Worm (Caenorhabditis elegans) whole organism, L1 larva: Measurements from ENCODE around the gene K08E5.5.

ENCODE experiments used
- C34B4.2 ChIP-seq: sonication (generic microtip); optimal IDR thresholded peaks from 2 replicates; lab custom pipeline; 2017; ENCODE audit warnings: mild to moderate bottlenecking, missing genetic modification characterization, missing compliant biosample characterization
- F16B12.6 ChIP-seq: fragments of 150-350 bp; optimal IDR thresholded peaks from 2 replicates; lab custom pipeline; 2014; ENCODE audit warnings: missing biosample characterization, missing genetic modification characterization
- alr-1 ChIP-seq: fragments of 200-800 bp; sonication (Bioruptor generic); optimal IDR thresholded peaks from 2 replicates; lab custom pipeline; 2018; ENCODE audit warnings: borderline replicate concordance, mild to moderate bottlenecking, missing genetic modification characterization, missing compliant biosample characterization
- ama-1 ChIP-seq: fragments of 150-350 bp; optimal IDR thresholded peaks from 2 replicates; lab custom pipeline; 2014
- blmp-1 ChIP-seq: fragments of 150-350 bp; optimal IDR thresholded peaks from 2 replicates; lab custom pipeline; 2014; ENCODE audit warnings: missing biosample characterization, missing genetic modification characterization
- ceh-63 ChIP-seq: fragments of 200-800 bp; sonication (Bioruptor generic); optimal IDR thresholded peaks from 2 replicates; lab custom pipeline; 2018; ENCODE audit warnings: mild to moderate bottlenecking, missing genetic modification characterization, missing compliant biosample characterization
- ceh-8 ChIP-seq: fragments of 200-800 bp; sonication (Bioruptor generic); optimal IDR thresholded peaks from 2 replicates; lab custom pipeline; 2018; ENCODE audit warnings: mild to moderate bottlenecking, missing genetic modification characterization, moderate library complexity, missing compliant biosample characterization
- ceh-82 ChIP-seq, 3 experiments: fragments of 150-350 bp in 1 of 3; sonication (generic microtip) in 2 of 3; optimal IDR thresholded peaks; 2 replicates each; lab custom pipeline; 2014 to 2017; ENCODE audit warnings: missing biosample characterization in 3 of 3, missing genetic modification characterization in 3 of 3
- ces-1 ChIP-seq: fragments of 150-350 bp; optimal IDR thresholded peaks from 2 replicates; lab custom pipeline; 2014; ENCODE audit warnings: missing biosample characterization, missing genetic modification reagents, missing genetic modification characterization
- dpl-1 ChIP-seq, 3 experiments: fragments of 150-350 bp in 2 of 3; sonication (generic microtip) in 1 of 3; optimal IDR thresholded peaks; 2 replicates each; lab custom pipeline; 2014 to 2017; ENCODE audit warnings: missing biosample characterization in 3 of 3, missing genetic modification characterization in 3 of 3, missing genetic modification reagents in 3 of 3
- dsc-1 ChIP-seq: sonication (generic microtip); optimal IDR thresholded peaks from 2 replicates; lab custom pipeline; 2016; ENCODE audit warnings: mild to moderate bottlenecking, missing genetic modification characterization, missing compliant biosample characterization
- efl-1 ChIP-seq, 4 experiments: fragments of 150-350 bp; optimal IDR thresholded peaks in 3 of 4; peaks in 1 of 4; 1 replicate in 1 of 4; 2 replicates in 3 of 4; lab custom pipeline; 2014; ENCODE audit warnings: missing biosample characterization in 2 of 4, missing genetic modification characterization in 2 of 4, missing genetic modification reagents in 2 of 4
- egl-27 ChIP-seq, 2 experiments: fragments of 150-350 bp in 1 of 2; sonication (generic microtip); optimal IDR thresholded peaks; 3 replicates each; lab custom pipeline; 2017 to 2018; ENCODE audit warnings: missing biosample characterization in 2 of 2, missing genetic modification characterization in 2 of 2, missing genetic modification reagents in 2 of 2
- fkh-10 ChIP-seq: sonication (generic microtip); optimal IDR thresholded peaks from 2 replicates; lab custom pipeline; 2017; ENCODE audit warnings: missing biosample characterization, missing genetic modification reagents, missing genetic modification characterization
- fkh-8 ChIP-seq: sonication (generic microtip); optimal IDR thresholded peaks from 2 replicates; lab custom pipeline; 2016; ENCODE audit warnings: mild to moderate bottlenecking, missing genetic modification characterization, missing compliant biosample characterization
- grh-1 ChIP-seq: fragments of 200-800 bp; sonication (Bioruptor generic); IDR thresholded peaks from 2 replicates; pipeline ENCODE4 v1.3.6; 2022; ENCODE audit warnings: missing genetic modification reagents, missing genetic modification characterization, missing compliant biosample characterization
- irx-1 ChIP-seq: sonication (generic microtip); optimal IDR thresholded peaks from 2 replicates; lab custom pipeline; 2016; ENCODE audit warnings: missing genetic modification characterization, missing compliant biosample characterization
- lin-13 ChIP-seq: fragments of 150-350 bp; optimal IDR thresholded peaks from 2 replicates; lab custom pipeline; 2014; ENCODE audit warnings: missing biosample characterization, missing genetic modification reagents, missing genetic modification characterization
- lin-14 ChIP-seq: fragments of 200-800 bp; sonication (Bioruptor generic); optimal IDR thresholded peaks from 2 replicates; lab custom pipeline; 2018; ENCODE audit warnings: mild to moderate bottlenecking, missing genetic modification characterization, moderate library complexity, missing compliant biosample characterization
- lir-3 ChIP-seq: sonication (generic microtip); optimal IDR thresholded peaks from 2 replicates; lab custom pipeline; 2016; ENCODE audit warnings: mild to moderate bottlenecking, missing genetic modification characterization, moderate library complexity, missing compliant biosample characterization; ENCODE audit not compliant: poor library complexity
- mef-2 ChIP-seq: fragments of 150-350 bp; optimal IDR thresholded peaks from 2 replicates; lab custom pipeline; 2014; ENCODE audit warnings: missing biosample characterization, missing genetic modification characterization
- nhr-19 ChIP-seq: fragments of 200-800 bp; sonication (Bioruptor generic); conservative IDR thresholded peaks from 2 replicates; pipeline ENCODE4 v1.3.6; 2022; ENCODE audit warnings: missing genetic modification characterization, missing compliant biosample characterization
- nhr-90 ChIP-seq: sonication (generic microtip); optimal IDR thresholded peaks from 2 replicates; lab custom pipeline; 2016; ENCODE audit warnings: mild to moderate bottlenecking, missing genetic modification characterization, missing compliant biosample characterization; ENCODE audit not compliant: poor library complexity
- pqm-1 ChIP-seq: sonication (generic microtip); optimal IDR thresholded peaks from 3 replicates; lab custom pipeline; 2017; ENCODE audit warnings: missing biosample characterization, missing genetic modification characterization
- rnt-1 ChIP-seq: sonication (generic microtip); optimal IDR thresholded peaks from 2 replicates; lab custom pipeline; 2016; ENCODE audit warnings: mild to moderate bottlenecking, missing genetic modification characterization, moderate library complexity, missing compliant biosample characterization
- sup-37 ChIP-seq: fragments of 200-800 bp; sonication (Bioruptor generic); optimal IDR thresholded peaks from 2 replicates; lab custom pipeline; 2018; ENCODE audit warnings: mild to moderate bottlenecking, missing genetic modification characterization, missing compliant biosample characterization
- swsn-7 ChIP-seq: sonication (generic microtip); optimal IDR thresholded peaks from 2 replicates; lab custom pipeline; 2016; ENCODE audit warnings: missing genetic modification characterization, missing compliant biosample characterization
- unc-30 ChIP-seq: sonication (generic microtip); optimal IDR thresholded peaks from 2 replicates; lab custom pipeline; 2017; ENCODE audit warnings: missing biosample characterization, missing genetic modification characterization
- unc-86 ChIP-seq: sonication (generic microtip); optimal IDR thresholded peaks from 2 replicates; lab custom pipeline; 2016; ENCODE audit warnings: missing genetic modification characterization, missing compliant biosample characterization
- unc-98 ChIP-seq: fragments of 200-800 bp; sonication (Bioruptor generic); IDR thresholded peaks from 2 replicates; pipeline ENCODE4 v1.3.6; 2022; ENCODE audit warnings: missing genetic modification characterization, missing compliant biosample characterization
- vab-15 ChIP-seq: sonication (generic microtip); optimal IDR thresholded peaks from 2 replicates; lab custom pipeline; 2017; ENCODE audit warnings: missing genotype, mild to moderate bottlenecking, missing genetic modification characterization, missing compliant biosample characterization
- xbp-1 ChIP-seq: sonication (generic microtip); optimal IDR thresholded peaks from 2 replicates; lab custom pipeline; 2016; ENCODE audit warnings: missing genetic modification characterization, missing compliant biosample characterization
- ztf-11 ChIP-seq, 2 experiments: sonication (generic microtip); optimal IDR thresholded peaks; 2 replicates each; lab custom pipeline; 2016 to 2017; ENCODE audit warnings: missing genetic modification characterization in 2 of 2, missing biosample characterization in 1 of 2, missing compliant biosample characterization in 1 of 2

Gene K08E5.5

DNA sequence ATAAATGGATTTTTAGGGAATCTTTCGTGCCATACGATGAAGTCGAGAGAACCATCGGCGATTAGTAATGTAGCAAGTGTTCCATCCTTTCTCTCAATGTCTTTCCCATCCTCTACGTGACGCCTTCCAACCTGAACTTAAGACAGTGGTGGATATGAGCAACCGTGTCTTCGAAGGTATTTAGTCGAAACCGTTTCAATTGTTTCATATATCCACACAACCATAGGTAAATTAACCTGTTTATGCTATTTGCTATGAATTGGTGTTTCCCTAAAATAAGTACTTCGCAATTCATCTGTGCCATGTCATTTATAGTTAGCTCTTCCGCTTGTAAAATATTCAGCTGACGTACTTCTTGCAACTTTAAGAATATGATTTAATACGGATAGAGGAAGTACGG lies 35.6 kb upstream of the K08E5.5 start:
- TF ChIP-seq efl-1 (optimal IDR thresholded peaks at IDR 0.05; lab: Kevin White, UChicago) (no peak), efl-1 (GFP tag; optimal IDR thresholded peaks at IDR 0.05 in 1 of 2; lab: Kevin White, UChicago) (peak in 1 of 2 experiments; percentile 64), fkh-10 (no peak)
- TF ChIP-seq, all 84 proteins: peak for 1

ce11 chrIII:10194569-10194968 lies 34.3 kb upstream of the K08E5.5 start:
- TF ChIP-seq dsc-1 (tag; lab: Kevin White, UChicago) (no peak), efl-1 (optimal IDR thresholded peaks at IDR 0.05; lab: Kevin White, UChicago) (no peak), efl-1 (GFP tag; optimal IDR thresholded peaks at IDR 0.05 in 1 of 2; lab: Kevin White, UChicago) (peak in 1 of 2 experiments; percentile 88)

ce11 chrIII:10188912-10189311 lies 28.6 kb upstream of the K08E5.5 start, which contains the start of gene epac-1:
Gene epac-1, plus strand, starts transcription at chrIII:10189212.
- no peak for TF ChIP-seq ceh-8
- TF ChIP-seq lin-13 (GFP tag; lab: Kevin White, UChicago) = no peak
- TF ChIP-seq egl-27 (tag; optimal IDR thresholded peaks at IDR 0.05; lab: Kevin White, UChicago) = no peak
- no peak for TF ChIP-seq pqm-1 (tag; lab: Kevin White, UChicago)
- TF ChIP-seq swsn-7 (tag; lab: Kevin White, UChicago) = no peak
- no peak for TF ChIP-seq mef-2 (tag; lab: Kevin White, UChicago)
- TF ChIP-seq nhr-90 (tag; lab: Kevin White, UChicago) = no peak
- TF ChIP-seq C34B4.2 (tag; lab: Kevin White, UChicago) = no peak
- no peak for TF ChIP-seq ztf-11 (tag; optimal IDR thresholded peaks at IDR 0.05; lab: Kevin White, UChicago)

DNA sequence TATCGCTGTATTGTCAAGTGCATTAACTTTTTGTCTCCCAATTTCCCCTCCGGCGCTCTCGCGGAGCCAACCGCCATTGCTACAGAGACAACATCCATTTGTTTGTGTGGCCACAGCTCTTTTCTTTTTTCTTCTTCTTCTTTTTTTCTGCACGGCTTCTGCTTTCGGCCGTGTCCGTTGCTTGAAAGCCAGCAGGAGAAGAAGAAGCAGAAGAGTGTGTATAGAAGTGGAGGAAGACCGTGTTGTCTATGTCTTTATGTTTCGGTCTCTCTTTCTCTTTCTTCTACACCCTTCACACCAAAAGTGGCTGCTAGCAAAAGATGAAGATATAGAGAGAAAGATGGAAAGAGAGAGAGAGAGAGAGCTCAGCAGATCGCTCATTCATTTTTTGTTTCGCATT lies 27.6 kb upstream of the K08E5.5 start:
- no peak for TF ChIP-seq C34B4.2 (tag; lab: Kevin White, UChicago)
- TF ChIP-seq fkh-10 = peak; percentile 59
- TF ChIP-seq fkh-8 = peak; percentile 49
- peak in 1 of 3 experiments; percentile 39 for TF ChIP-seq ceh-82 (tag; optimal IDR thresholded peaks at IDR 0.05; lab: Kevin White, UChicago)
- TF ChIP-seq dpl-1 (GFP tag; optimal IDR thresholded peaks at IDR 0.05; lab: Kevin White, UChicago) = peak in 1 of 3 experiments; percentile 21
- TF ChIP-seq unc-30 (tag; lab: Kevin White, UChicago) = no peak
- TF ChIP-seq lin-14 (GFP tag; lab: Kevin White, UChicago) = peak; percentile 75
- TF ChIP-seq unc-86 (tag; lab: Kevin White, UChicago) = peak; percentile 13
- peak; percentile 22 to 25 for TF ChIP-seq efl-1 (optimal IDR thresholded peaks at IDR 0.05; lab: Kevin White, UChicago)
- TF ChIP-seq efl-1 (GFP tag; optimal IDR thresholded peaks at IDR 0.05 in 1 of 2; lab: Kevin White, UChicago) = no peak
- peak; percentile 10 for TF ChIP-seq F16B12.6 (tag; lab: Kevin White, UChicago)
- TF ChIP-seq lir-3 (tag; lab: Kevin White, UChicago) = no peak

DNA sequence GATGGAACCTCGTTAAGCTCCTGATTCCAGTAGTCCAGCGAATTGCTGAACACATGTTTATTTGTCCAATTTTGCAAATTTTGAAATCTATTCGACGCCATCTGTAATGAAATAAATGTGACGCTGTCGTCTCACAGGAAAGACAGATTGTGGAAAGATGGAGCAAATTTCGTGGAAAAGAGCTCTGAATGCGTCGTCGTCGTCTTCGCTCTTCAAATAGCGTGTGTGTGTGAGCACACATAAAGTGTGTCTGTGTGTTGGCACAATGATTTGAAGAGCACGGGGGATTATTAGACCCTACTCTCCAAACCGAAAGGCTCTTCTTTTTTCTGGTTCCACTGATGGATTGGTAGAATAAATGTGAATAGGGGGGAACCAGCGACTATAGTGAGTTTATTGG lies 25.9 kb upstream of the K08E5.5 start, which contains the start of gene unc-47:
TSS of gene unc-47 (minus strand) at position 101 of the 400 bp plus-strand sequence.
- TF ChIP-seq unc-98 (no peak), nhr-19 (no peak), ces-1 (GFP tag; lab: Kevin White, UChicago) (no peak), rnt-1 (tag; lab: Kevin White, UChicago) (no peak), alr-1 (tag; lab: Kevin White, UChicago) (no peak), blmp-1 (tag; lab: Kevin White, UChicago) (no peak), efl-1 (optimal IDR thresholded peaks at IDR 0.05; lab: Kevin White, UChicago) (no peak), efl-1 (GFP tag; optimal IDR thresholded peaks at IDR 0.05 in 1 of 2; lab: Kevin White, UChicago) (no peak), lin-14 (GFP tag; lab: Kevin White, UChicago) (no peak), grh-1 (GFP tag; lab: Robert Waterston, UW) (no peak), irx-1 (tag; lab: Kevin White, UChicago) (no peak), lir-3 (tag; lab: Kevin White, UChicago) (no peak), vab-15 (no peak), ztf-11 (tag; optimal IDR thresholded peaks at IDR 0.05; lab: Kevin White, UChicago) (no peak), ama-1 (lab: Kevin White, UChicago) (no peak), sup-37 (GFP tag; lab: Kevin White, UChicago) (no peak), xbp-1 (tag; lab: Kevin White, UChicago) (no peak), ceh-63 (no peak)
- TF ChIP-seq, all 84 proteins: peak for 0
